Worm (Caenorhabditis elegans) whole organism, L4/young adult: ENCODE results near the gene spe-6.

Source experiments
- W03F9.2 ChIP-seq: fragments of 150-350 bp; optimal IDR thresholded peaks from 2 replicates; lab custom pipeline; 2014; ENCODE audit warnings: missing biosample characterization, missing genetic modification characterization
- dao-5 ChIP-seq: sonication (generic microtip); optimal IDR thresholded peaks from 2 replicates; lab custom pipeline; 2016; ENCODE audit warnings: missing genotype, missing genetic modification characterization, moderate library complexity, missing compliant biosample characterization
- him-1 ChIP-seq: sonication (generic microtip); optimal IDR thresholded peaks from 2 replicates; lab custom pipeline; 2016; ENCODE audit warnings: missing genotype, missing genetic modification reagents, missing genetic modification characterization, missing compliant biosample characterization

DNA sequence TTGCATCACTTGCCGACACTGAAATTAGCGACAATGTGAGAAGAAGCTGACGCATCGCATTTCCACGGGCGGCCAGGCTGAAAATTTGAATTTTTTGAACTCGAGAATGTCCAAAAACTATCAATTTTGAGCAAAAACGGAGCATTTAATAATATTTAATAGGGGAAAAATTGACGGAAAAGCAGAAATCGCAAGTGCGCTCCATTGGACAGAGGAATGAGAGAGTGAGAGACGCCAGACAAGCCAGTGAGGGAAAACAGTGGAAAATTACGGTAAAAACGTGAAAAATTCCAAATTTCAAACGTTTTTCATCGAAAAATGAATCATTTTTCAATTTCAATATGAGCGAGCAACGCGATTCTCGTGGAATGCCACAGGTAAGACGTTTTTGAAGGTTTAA is at the start of gene spe-6, which contains the start of gene Y66D12A.21:
- TF ChIP-seq him-1 (tag; lab: Kevin White, UChicago) (no peak), dao-5 (tag; lab: Kevin White, UChicago) (no peak), W03F9.2 (tag; lab: Kevin White, UChicago) (no peak)
